Worm (Caenorhabditis elegans): ENCODE measurements around the gene C33D9.3.
A peak's percentile ranks its signal among the peaks of the same experiment; 100 is the strongest.

DNA sequence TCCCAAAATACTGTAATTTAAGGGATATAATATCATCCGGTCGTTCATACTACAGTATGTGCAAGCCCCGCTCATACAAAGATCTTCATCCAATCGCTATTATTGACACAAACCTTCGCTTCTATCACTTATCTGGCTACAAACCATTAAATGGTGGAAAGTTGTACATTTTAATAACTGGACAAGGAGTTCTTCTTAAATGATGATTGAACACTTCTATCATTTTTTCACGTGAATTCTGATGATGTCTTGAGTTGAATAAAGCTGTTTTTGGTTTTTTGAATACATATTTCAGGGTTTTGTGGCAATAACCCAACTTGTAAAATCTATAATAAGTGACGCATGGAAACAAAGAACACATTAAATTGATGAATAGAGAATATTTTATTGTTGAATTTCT lies 29.9 kb upstream of the C33D9.3 start:
- TF ChIP-seq nhr-6 (tag; optimal IDR thresholded peaks at IDR 0.05) (no peak), R02D3.7 (tag; optimal IDR thresholded peaks at IDR 0.05) (no peak), cey-2 (tag; optimal IDR thresholded peaks at IDR 0.05; ENCODE audit: borderline replicate concordance, insufficient read depth) (no peak), unc-130 (GFP tag; optimal IDR thresholded peaks at IDR 0.05) (no peak), ama-1 (optimal IDR thresholded peaks at IDR 0.05) (peak; percentile 43), Y48G9A.11 (GFP tag; IDR thresholded peaks at IDR 0.05) (no peak), madf-9 (GFP tag; conservative IDR thresholded peaks at IDR 0.05) (no peak), pha-4 (GFP tag; IDR thresholded peaks at IDR 0.05) (no peak), pha-4 (tag; optimal IDR thresholded peaks at IDR 0.05) (no peak), hmg-1.1 (GFP tag; IDR thresholded peaks at IDR 0.05) (no peak)
